Fruit fly (Drosophila melanogaster) whole organism, prepupa: ENCODE results near the gene CG31674.

Experiments used
- CG10631 ChIP-seq: fragments of 200-800 bp; sonication (Bioruptor generic); optimal IDR thresholded peaks from 2 replicates; lab custom pipeline; 2016; ENCODE audit warnings: missing biosample characterization, missing genetic modification characterization
- CG16779 ChIP-seq: fragments of 200-800 bp; sonication (Bioruptor generic); optimal IDR thresholded peaks from 3 replicates; lab custom pipeline; 2017; ENCODE audit warnings: missing biosample characterization, mild to moderate bottlenecking, missing genetic modification characterization
- CG3032 ChIP-seq: fragments of 200-800 bp; optimal IDR thresholded peaks from 2 replicates; lab custom pipeline; 2019; ENCODE audit warnings: missing biosample characterization, mild to moderate bottlenecking, missing genetic modification characterization, moderate library complexity
- CG31627 ChIP-seq: fragments of 200-800 bp; sonication (Bioruptor generic); optimal IDR thresholded peaks from 3 replicates; lab custom pipeline; 2016; ENCODE audit warnings: missing biosample characterization, missing genetic modification characterization
- CG34406 ChIP-seq: fragments of 200-800 bp; sonication (Bioruptor generic); optimal IDR thresholded peaks from 3 replicates; lab custom pipeline; 2016; ENCODE audit warnings: missing biosample characterization, missing genetic modification characterization
- CG3919 ChIP-seq: fragments of 200-800 bp; sonication (Bioruptor generic); optimal IDR thresholded peaks from 3 replicates; lab custom pipeline; 2016; ENCODE audit warnings: missing biosample characterization, missing genetic modification characterization
- CG6276 ChIP-seq: fragments of 200-800 bp; sonication (Bioruptor generic); optimal IDR thresholded peaks from 2 replicates; lab custom pipeline; 2017; ENCODE audit warnings: missing biosample characterization, mild to moderate bottlenecking, missing genetic modification characterization
- CG6792 ChIP-seq: fragments of 200-800 bp; sonication (Bioruptor generic); optimal IDR thresholded peaks from 3 replicates; lab custom pipeline; 2016; ENCODE audit warnings: missing biosample characterization, missing genetic modification characterization
- CG6808 ChIP-seq: fragments of 200-800 bp; sonication (Bioruptor generic); optimal IDR thresholded peaks from 3 replicates; lab custom pipeline; 2017; ENCODE audit warnings: missing biosample characterization, missing genetic modification characterization, mild to moderate bottlenecking, moderate library complexity, missing genetic modification reagents
- CG6854 ChIP-seq: fragments of 200-800 bp; sonication (Bioruptor generic); optimal IDR thresholded peaks from 2 replicates; lab custom pipeline; 2017; ENCODE audit warnings: missing biosample characterization, mild to moderate bottlenecking, missing genetic modification characterization
- CG7368 ChIP-seq: fragments of 200-800 bp; sonication (Bioruptor generic); optimal IDR thresholded peaks from 3 replicates; lab custom pipeline; 2016; ENCODE audit warnings: missing biosample characterization, missing genetic modification characterization
- CG8119 ChIP-seq: fragments of 200-800 bp; sonication (Bioruptor generic); IDR thresholded peaks from 3 replicates; pipeline ENCODE4 v1.3.6; 2022; ENCODE audit warnings: missing biosample characterization, missing genetic modification characterization
- CG8319 ChIP-seq: fragments of 200-800 bp; sonication (Bioruptor generic); optimal IDR thresholded peaks from 3 replicates; lab custom pipeline; 2016; ENCODE audit warnings: missing biosample characterization, missing genetic modification characterization
- CG8632 ChIP-seq: fragments of 200-800 bp; sonication (Bioruptor generic); optimal IDR thresholded peaks from 3 replicates; lab custom pipeline; 2016; ENCODE audit warnings: missing biosample characterization, missing genetic modification characterization
- CG9139 ChIP-seq: fragments of 200-800 bp; sonication (Bioruptor generic); optimal IDR thresholded peaks from 3 replicates; lab custom pipeline; 2017; ENCODE audit warnings: missing biosample characterization, mild to moderate bottlenecking, missing genetic modification characterization
- Eip75B ChIP-seq: fragments of 200-800 bp; sonication (Bioruptor generic); optimal IDR thresholded peaks from 3 replicates; lab custom pipeline; 2016; ENCODE audit warnings: missing biosample characterization, missing genetic modification characterization
- Eip78C ChIP-seq: fragments of 200-800 bp; sonication (Bioruptor generic); peaks from one replicate; lab custom pipeline; 2016; ENCODE audit warnings: missing biosample characterization, missing genetic modification characterization
- Ets21C ChIP-seq: fragments of 200-800 bp; sonication (Bioruptor generic); optimal IDR thresholded peaks from 3 replicates; lab custom pipeline; 2016; ENCODE audit warnings: missing biosample characterization, missing genetic modification characterization
- Ets96B ChIP-seq: fragments of 200-800 bp; optimal IDR thresholded peaks from 2 replicates; lab custom pipeline; 2019; ENCODE audit warnings: missing biosample characterization, mild to moderate bottlenecking, missing genetic modification characterization, moderate library complexity
- Hr38 ChIP-seq: sonication (Bioruptor generic); optimal IDR thresholded peaks from 2 replicates; lab custom pipeline; 2016; ENCODE audit warnings: missing biosample characterization, missing genetic modification characterization
- Hr39 ChIP-seq: fragments of 200-800 bp; sonication (Bioruptor generic); optimal IDR thresholded peaks from 2 replicates; lab custom pipeline; 2016; ENCODE audit warnings: missing biosample characterization, missing genetic modification characterization
- Hr4 ChIP-seq: fragments of 200-800 bp; sonication (Bioruptor generic); optimal IDR thresholded peaks from 3 replicates; lab custom pipeline; 2016; ENCODE audit warnings: missing biosample characterization, missing genetic modification characterization
- Lpt ChIP-seq: fragments of 200-800 bp; sonication (Bioruptor generic); optimal IDR thresholded peaks from 3 replicates; lab custom pipeline; 2016; ENCODE audit warnings: missing biosample characterization, missing genetic modification characterization
- Met ChIP-seq: fragments of 200-800 bp; sonication (Bioruptor generic); optimal IDR thresholded peaks from 3 replicates; lab custom pipeline; 2016; ENCODE audit warnings: missing biosample characterization, missing genetic modification characterization
- OdsH ChIP-seq: fragments of 200-800 bp; sonication (Bioruptor generic); optimal IDR thresholded peaks from 3 replicates; lab custom pipeline; 2016; ENCODE audit warnings: missing biosample characterization, missing genetic modification characterization
- Smox ChIP-seq: fragments of 200-800 bp; sonication (Bioruptor generic); optimal IDR thresholded peaks from 3 replicates; lab custom pipeline; 2016; ENCODE audit warnings: missing biosample characterization, missing genetic modification characterization
- Sox102F ChIP-seq: fragments of 200-800 bp; sonication (Bioruptor generic); optimal IDR thresholded peaks from 2 replicates; lab custom pipeline; 2016; ENCODE audit warnings: missing biosample characterization, mild to moderate bottlenecking, missing genetic modification characterization
- Sox14 ChIP-seq: fragments of 200-800 bp; sonication (Bioruptor generic); optimal IDR thresholded peaks from 3 replicates; lab custom pipeline; 2016; ENCODE audit warnings: missing biosample characterization, missing genetic modification characterization
- Sox15 ChIP-seq: fragments of 200-800 bp; sonication (Bioruptor generic); optimal IDR thresholded peaks from 3 replicates; lab custom pipeline; 2016; ENCODE audit warnings: missing biosample characterization, missing genetic modification characterization
- acj6 ChIP-seq: fragments of 200-800 bp; sonication (Bioruptor generic); optimal IDR thresholded peaks from 3 replicates; lab custom pipeline; 2016; ENCODE audit warnings: missing biosample characterization, missing genetic modification characterization
- cyc ChIP-seq: fragments of 200-800 bp; sonication (Bioruptor generic); optimal IDR thresholded peaks from 3 replicates; lab custom pipeline; 2016; ENCODE audit warnings: missing biosample characterization, missing genetic modification characterization
- esn ChIP-seq: fragments of 200-800 bp; sonication (Bioruptor generic); optimal IDR thresholded peaks from 2 replicates; lab custom pipeline; 2016; ENCODE audit warnings: missing biosample characterization, mild to moderate bottlenecking, missing genetic modification characterization, moderate library complexity
- fkh ChIP-seq: fragments of 200-800 bp; sonication (Bioruptor generic); optimal IDR thresholded peaks from 3 replicates; lab custom pipeline; 2017; ENCODE audit warnings: missing biosample characterization, mild to moderate bottlenecking, missing genetic modification characterization, moderate library complexity
- lz ChIP-seq: fragments of 200-800 bp; sonication (Bioruptor generic); optimal IDR thresholded peaks from 3 replicates; lab custom pipeline; 2016; ENCODE audit warnings: missing biosample characterization, missing genetic modification characterization
- net ChIP-seq: fragments of 200-800 bp; sonication (Bioruptor generic); optimal IDR thresholded peaks from 3 replicates; lab custom pipeline; 2016; ENCODE audit warnings: missing biosample characterization, missing genetic modification characterization
- pdm3 ChIP-seq: fragments of 200-800 bp; sonication (Bioruptor generic); optimal IDR thresholded peaks from 3 replicates; lab custom pipeline; 2016; ENCODE audit warnings: missing biosample characterization, missing genetic modification characterization
- salr ChIP-seq, 2 experiments: fragments of 200-800 bp; sonication (Bioruptor generic); optimal IDR thresholded peaks; 3 replicates each; lab custom pipeline; 2016 to 2018; ENCODE audit warnings: missing biosample characterization in 2 of 2, missing genetic modification characterization in 2 of 2, mild to moderate bottlenecking in 1 of 2
- ss ChIP-seq, 2 experiments: fragments of 200-800 bp; sonication (Bioruptor generic); optimal IDR thresholded peaks; 2 replicates in 1 of 2; 3 replicates in 1 of 2; lab custom pipeline; 2017 to 2018; ENCODE audit warnings: mild to moderate bottlenecking in 2 of 2, missing biosample characterization in 2 of 2, missing genetic modification characterization in 2 of 2, moderate library complexity in 1 of 2
- svp ChIP-seq: fragments of 200-800 bp; sonication (Bioruptor generic); peaks from one replicate; lab custom pipeline; 2016; ENCODE audit warnings: missing biosample characterization, missing genetic modification characterization
- topi ChIP-seq: fragments of 200-800 bp; sonication (Bioruptor generic); optimal IDR thresholded peaks from 3 replicates; lab custom pipeline; 2016; ENCODE audit warnings: missing biosample characterization, missing genetic modification characterization
- vri ChIP-seq: fragments of 200-800 bp; sonication (Bioruptor generic); optimal IDR thresholded peaks from 3 replicates; lab custom pipeline; 2016; ENCODE audit warnings: missing biosample characterization, mild to moderate bottlenecking, missing genetic modification characterization

CG31674 gene

dm6 chr2L:20878052-20878451, 47.0 kb downstream of the CG31674 start:
- TF ChIP-seq CG8119 (GFP tag; lab: Robert Waterston, UW): no peak
- TF ChIP-seq CG6276: peak; percentile 5
- peak; percentile 6 for TF ChIP-seq CG6854 (GFP tag; lab: Kevin White, UChicago)
- TF ChIP-seq ss (GFP tag; optimal IDR thresholded peaks at IDR 0.05; lab: Kevin White, UChicago): peak; percentile 9 to 41
- peak; percentile 3 for TF ChIP-seq CG6808 (GFP tag; lab: Kevin White, UChicago)
- TF ChIP-seq CG9139 (GFP tag; lab: Kevin White, UChicago): no peak
- no peak for TF ChIP-seq Eip75B

DNA sequence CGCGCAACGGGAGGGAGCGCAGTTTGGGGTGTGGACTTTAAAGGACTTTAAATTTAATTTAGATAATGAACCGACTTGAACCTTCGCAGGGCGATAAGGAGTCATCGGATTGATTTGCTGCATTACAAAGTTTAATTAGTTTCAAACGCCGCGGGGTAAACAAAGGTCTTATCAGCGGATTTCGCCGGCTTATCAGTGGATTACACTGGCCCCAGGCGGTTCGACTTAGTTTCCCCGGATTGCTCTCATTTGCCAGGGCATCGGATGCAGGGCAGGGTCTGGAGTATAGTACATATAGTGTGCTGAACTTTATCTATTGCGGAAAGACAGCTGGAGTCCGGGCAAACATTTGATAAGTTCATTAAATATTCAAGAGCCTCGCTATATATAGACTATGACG, 47.4 kb downstream of the CG31674 start:
- TF ChIP-seq svp (GFP tag; lab: Kevin White, UChicago) (peak; percentile 80), topi (no peak), Eip78C (GFP tag; lab: Kevin White, UChicago) (peak; percentile 43)

DNA sequence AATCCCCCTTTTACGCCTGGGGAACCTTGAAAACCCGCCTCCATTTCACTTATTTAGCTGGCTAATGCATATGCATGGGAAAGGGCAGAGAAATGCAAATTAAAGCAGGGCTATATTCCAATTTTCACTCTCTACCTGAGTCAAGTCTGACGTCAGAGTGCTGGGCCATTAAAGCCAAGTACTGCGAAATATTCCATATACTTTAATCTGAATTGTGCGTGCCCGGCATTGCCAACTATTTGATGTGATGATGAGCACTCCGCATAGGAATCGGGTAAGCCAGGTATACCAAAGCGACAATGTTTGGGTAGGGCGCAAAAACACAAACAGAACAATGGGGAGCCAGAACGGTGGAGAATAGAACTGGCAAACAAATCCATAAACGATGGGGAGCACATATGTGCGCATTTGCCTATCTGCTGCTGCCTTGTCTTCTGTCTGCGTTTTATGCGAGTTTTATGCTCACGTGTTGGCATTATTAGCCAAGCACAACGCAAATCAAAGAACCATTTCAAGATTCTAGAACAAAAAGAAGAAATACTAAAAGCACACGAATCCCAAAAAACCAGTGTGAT, 48.6 kb downstream of the CG31674 start:
- TF ChIP-seq Eip78C (GFP tag; lab: Kevin White, UChicago) (peak; percentile 11), CG3032 (no peak), CG6276 (peak; percentile 0)

- TF ChIP-seq Lpt (GFP tag; lab: Kevin White, UChicago) (no peak), fkh (GFP tag; lab: Kevin White, UChicago) (no peak), CG16779 (tag; lab: Kevin White, UChicago) (no peak), CG8632 (GFP tag; lab: Kevin White, UChicago) (peak; percentile 31), acj6 (peak; percentile 19), cyc (GFP tag; lab: Kevin White, UChicago) (peak; percentile 12), Sox102F (GFP tag; lab: Kevin White, UChicago) (peak; percentile 59), CG6808 (GFP tag; lab: Kevin White, UChicago) (no peak), vri (GFP tag; lab: Kevin White, UChicago) (peak; percentile 27), Smox (GFP tag; lab: Kevin White, UChicago) (no peak), CG10631 (GFP tag; lab: Kevin White, UChicago) (no peak), Sox15 (GFP tag; lab: Kevin White, UChicago) (peak; percentile 12), topi (peak; percentile 43), svp (GFP tag; lab: Kevin White, UChicago) (peak; percentile 97), salr (GFP tag; optimal IDR thresholded peaks at IDR 0.05; lab: Kevin White, UChicago) (no peak), Ets96B (tag; lab: Kevin White, UChicago) (no peak), CG34406 (GFP tag; lab: Kevin White, UChicago) (peak; percentile 25), ss (GFP tag; optimal IDR thresholded peaks at IDR 0.05; lab: Kevin White, UChicago) (no peak), CG31627 (peak; percentile 48), CG7368 (peak; percentile 5), CG8319 (GFP tag; lab: Kevin White, UChicago) (peak; percentile 32), Sox14 (GFP tag; lab: Kevin White, UChicago) (peak; percentile 21), CG8119 (GFP tag; lab: Robert Waterston, UW) (no peak), Hr39 (GFP tag; lab: Kevin White, UChicago) (peak; percentile 56), CG3919 (GFP tag; lab: Kevin White, UChicago) (peak; percentile 14), pdm3 (GFP tag; lab: Kevin White, UChicago) (peak; percentile 42), Met (GFP tag; lab: Kevin White, UChicago) (peak; percentile 57), Hr38 (no peak), CG6792 (GFP tag; lab: Kevin White, UChicago) (peak; percentile 26), Eip78C (GFP tag; lab: Kevin White, UChicago) (peak; percentile 70), Eip75B (peak; percentile 28), esn (GFP tag; lab: Kevin White, UChicago) (peak; percentile 69), net (GFP tag; lab: Kevin White, UChicago) (peak; percentile 0), Hr4 (no peak), Ets21C (GFP tag; lab: Kevin White, UChicago) (peak; percentile 16), OdsH (no peak), lz (GFP tag; lab: Kevin White, UChicago) (peak; percentile 47)
Measured at dm6 chr2L:20880476-20880875, 49.4 kb downstream of the CG31674 start.
